Worm (Caenorhabditis elegans) whole organism, L1 larva: Measurements from ENCODE around the gene srg-2.

Experiments
- C04F5.9 ChIP-seq: sonication (generic microtip); optimal IDR thresholded peaks from 2 replicates; lab custom pipeline; 2016; ENCODE audit warnings: missing genetic modification characterization, missing compliant biosample characterization
- C34B4.2 ChIP-seq: sonication (generic microtip); optimal IDR thresholded peaks from 2 replicates; lab custom pipeline; 2017; ENCODE audit warnings: mild to moderate bottlenecking, missing genetic modification characterization, missing compliant biosample characterization
- F16B12.6 ChIP-seq: fragments of 150-350 bp; optimal IDR thresholded peaks from 2 replicates; lab custom pipeline; 2014; ENCODE audit warnings: missing biosample characterization, missing genetic modification characterization
- Y116A8C.19 ChIP-seq: sonication (generic microtip); optimal IDR thresholded peaks from 2 replicates; lab custom pipeline; 2016; ENCODE audit warnings: missing compliant biosample characterization, missing genetic modification characterization, borderline replicate concordance
- aha-1 ChIP-seq: fragments of 150-350 bp; optimal IDR thresholded peaks from 2 replicates; lab custom pipeline; 2014; ENCODE audit warnings: missing biosample characterization, missing genetic modification characterization
- alr-1 ChIP-seq: fragments of 200-800 bp; sonication (Bioruptor generic); optimal IDR thresholded peaks from 2 replicates; lab custom pipeline; 2018; ENCODE audit warnings: borderline replicate concordance, mild to moderate bottlenecking, missing genetic modification characterization, missing compliant biosample characterization
- ceh-82 ChIP-seq, 3 experiments: fragments of 150-350 bp in 1 of 3; sonication (generic microtip) in 2 of 3; optimal IDR thresholded peaks; 2 replicates each; lab custom pipeline; 2014 to 2017; ENCODE audit warnings: missing biosample characterization in 3 of 3, missing genetic modification characterization in 3 of 3
- ceh-88 ChIP-seq: fragments of 200-800 bp; sonication (Bioruptor generic); IDR thresholded peaks from 2 replicates; pipeline ENCODE4 v1.3.6; 2022; ENCODE audit warnings: missing genetic modification characterization, missing compliant biosample characterization
- dpl-1 ChIP-seq, 3 experiments: fragments of 150-350 bp in 2 of 3; sonication (generic microtip) in 1 of 3; optimal IDR thresholded peaks; 2 replicates each; lab custom pipeline; 2014 to 2017; ENCODE audit warnings: missing biosample characterization in 3 of 3, missing genetic modification characterization in 3 of 3, missing genetic modification reagents in 3 of 3
- efl-1 ChIP-seq, 4 experiments: fragments of 150-350 bp; optimal IDR thresholded peaks in 3 of 4; peaks in 1 of 4; 1 replicate in 1 of 4; 2 replicates in 3 of 4; lab custom pipeline; 2014; ENCODE audit warnings: missing biosample characterization in 2 of 4, missing genetic modification characterization in 2 of 4, missing genetic modification reagents in 2 of 4
- elt-3 ChIP-seq, 6 experiments: fragments of 150-350 bp in 1 of 6; sonication (generic microtip); optimal IDR thresholded peaks; 2 replicates each; lab custom pipeline; 2017 to 2018; ENCODE audit warnings: missing biosample characterization in 6 of 6, missing genetic modification characterization in 6 of 6, inconsistent platforms in 1 of 6
- fkh-10 ChIP-seq: sonication (generic microtip); optimal IDR thresholded peaks from 2 replicates; lab custom pipeline; 2017; ENCODE audit warnings: missing biosample characterization, missing genetic modification reagents, missing genetic modification characterization
- hlh-17 ChIP-seq: fragments of 200-800 bp; sonication (Bioruptor generic); optimal IDR thresholded peaks from 2 replicates; lab custom pipeline; 2018; ENCODE audit warnings: missing genetic modification characterization, mild to moderate bottlenecking, missing compliant biosample characterization, moderate library complexity, borderline replicate concordance
- hpl-2 ChIP-seq: fragments of 150-350 bp; optimal IDR thresholded peaks from 2 replicates; lab custom pipeline; 2014; ENCODE audit warnings: missing biosample characterization, missing genetic modification reagents, missing genetic modification characterization
- isw-1 ChIP-seq: fragments of 200-800 bp; sonication (Bioruptor generic); IDR thresholded peaks from 2 replicates; pipeline ENCODE4 v1.3.6; 2022; ENCODE audit warnings: missing genetic modification characterization, missing compliant biosample characterization
- jun-1 ChIP-seq: fragments of 150-350 bp; optimal IDR thresholded peaks from 2 replicates; lab custom pipeline; 2014; ENCODE audit warnings: missing biosample characterization, missing genetic modification reagents, missing genetic modification characterization
- lin-14 ChIP-seq: fragments of 200-800 bp; sonication (Bioruptor generic); optimal IDR thresholded peaks from 2 replicates; lab custom pipeline; 2018; ENCODE audit warnings: mild to moderate bottlenecking, missing genetic modification characterization, moderate library complexity, missing compliant biosample characterization
- lin-15B ChIP-seq: fragments of 150-350 bp; sonication (generic microtip); optimal IDR thresholded peaks from 3 replicates; lab custom pipeline; 2014; ENCODE audit warnings: missing biosample characterization, missing genetic modification characterization
- lin-35 ChIP-seq, 2 experiments: fragments of 150-350 bp; optimal IDR thresholded peaks; 2 replicates each; lab custom pipeline; 2014; ENCODE audit warnings: missing biosample characterization in 2 of 2, missing genetic modification characterization in 2 of 2, missing genetic modification reagents in 2 of 2
- lsy-2 ChIP-seq, 2 experiments: fragments of 150-350 bp; optimal IDR thresholded peaks; 2 replicates each; lab custom pipeline; 2014; ENCODE audit warnings: missing biosample characterization in 2 of 2, missing genetic modification characterization in 2 of 2
- mab-9 ChIP-seq: fragments of 200-800 bp; sonication (Bioruptor generic); IDR thresholded peaks from 2 replicates; pipeline ENCODE4 v1.3.6; 2022; ENCODE audit warnings: missing genetic modification reagents, missing genetic modification characterization, missing compliant biosample characterization
- mdl-1 ChIP-seq, 2 experiments: fragments of 150-350 bp; optimal IDR thresholded peaks; 2 replicates each; lab custom pipeline; 2014 to 2017; ENCODE audit warnings: missing biosample characterization in 2 of 2, missing genetic modification characterization in 2 of 2, inconsistent platforms in 1 of 2
- mef-2 ChIP-seq: fragments of 150-350 bp; optimal IDR thresholded peaks from 2 replicates; lab custom pipeline; 2014; ENCODE audit warnings: missing biosample characterization, missing genetic modification characterization
- mep-1 ChIP-seq: fragments of 150-350 bp; optimal IDR thresholded peaks from 2 replicates; lab custom pipeline; 2014; ENCODE audit warnings: missing biosample characterization, missing genetic modification characterization
- nhr-11 ChIP-seq: fragments of 150-350 bp; optimal IDR thresholded peaks from 2 replicates; lab custom pipeline; 2014; ENCODE audit warnings: missing biosample characterization, missing genetic modification characterization
- nhr-19 ChIP-seq: fragments of 200-800 bp; sonication (Bioruptor generic); conservative IDR thresholded peaks from 2 replicates; pipeline ENCODE4 v1.3.6; 2022; ENCODE audit warnings: missing genetic modification characterization, missing compliant biosample characterization
- nhr-237 ChIP-seq: fragments of 150-350 bp; optimal IDR thresholded peaks from 2 replicates; lab custom pipeline; 2014; ENCODE audit warnings: missing biosample characterization, missing genetic modification characterization
- nhr-71 ChIP-seq: sonication (generic microtip); optimal IDR thresholded peaks from 2 replicates; lab custom pipeline; 2016; ENCODE audit warnings: mild to moderate bottlenecking, missing genetic modification characterization, moderate library complexity, missing compliant biosample characterization
- nhr-84 ChIP-seq: sonication (generic microtip); optimal IDR thresholded peaks from 2 replicates; lab custom pipeline; 2017; ENCODE audit warnings: missing biosample characterization, missing genetic modification characterization
- nhr-85 ChIP-seq: sonication (generic microtip); peaks from one replicate; lab custom pipeline; 2016; ENCODE audit warnings: missing genetic modification characterization, inconsistent platforms, missing compliant biosample characterization
- nhr-90 ChIP-seq: sonication (generic microtip); optimal IDR thresholded peaks from 2 replicates; lab custom pipeline; 2016; ENCODE audit warnings: mild to moderate bottlenecking, missing genetic modification characterization, missing compliant biosample characterization; ENCODE audit not compliant: poor library complexity
- pax-3 ChIP-seq: fragments of 200-800 bp; sonication (Bioruptor generic); optimal IDR thresholded peaks from 2 replicates; lab custom pipeline; 2018; ENCODE audit warnings: mild to moderate bottlenecking, missing genetic modification characterization, moderate library complexity, missing compliant biosample characterization
- pqm-1 ChIP-seq: sonication (generic microtip); optimal IDR thresholded peaks from 3 replicates; lab custom pipeline; 2017; ENCODE audit warnings: missing biosample characterization, missing genetic modification characterization
- snpc-4 ChIP-seq: fragments of 150-350 bp; optimal IDR thresholded peaks from 2 replicates; lab custom pipeline; 2014; ENCODE audit warnings: missing biosample characterization, missing genetic modification characterization
- snu-23 ChIP-seq: sonication (generic microtip); optimal IDR thresholded peaks from 2 replicates; lab custom pipeline; 2016; ENCODE audit warnings: missing genetic modification characterization, missing compliant biosample characterization
- sptf-1 ChIP-seq: fragments of 150-350 bp; optimal IDR thresholded peaks from 2 replicates; lab custom pipeline; 2014; ENCODE audit warnings: missing biosample characterization, missing genetic modification characterization
- sup-37 ChIP-seq: fragments of 200-800 bp; sonication (Bioruptor generic); optimal IDR thresholded peaks from 2 replicates; lab custom pipeline; 2018; ENCODE audit warnings: mild to moderate bottlenecking, missing genetic modification characterization, missing compliant biosample characterization
- swsn-7 ChIP-seq: sonication (generic microtip); optimal IDR thresholded peaks from 2 replicates; lab custom pipeline; 2016; ENCODE audit warnings: missing genetic modification characterization, missing compliant biosample characterization
- unc-62 ChIP-seq: fragments of 150-350 bp; optimal IDR thresholded peaks from 2 replicates; lab custom pipeline; 2014; ENCODE audit warnings: missing biosample characterization, missing genetic modification reagents, missing genetic modification characterization
- unc-86 ChIP-seq: sonication (generic microtip); optimal IDR thresholded peaks from 2 replicates; lab custom pipeline; 2016; ENCODE audit warnings: missing genetic modification characterization, missing compliant biosample characterization
- unc-98 ChIP-seq: fragments of 200-800 bp; sonication (Bioruptor generic); IDR thresholded peaks from 2 replicates; pipeline ENCODE4 v1.3.6; 2022; ENCODE audit warnings: missing genetic modification characterization, missing compliant biosample characterization
- vab-15 ChIP-seq: sonication (generic microtip); optimal IDR thresholded peaks from 2 replicates; lab custom pipeline; 2017; ENCODE audit warnings: missing genotype, mild to moderate bottlenecking, missing genetic modification characterization, missing compliant biosample characterization
- xbp-1 ChIP-seq: sonication (generic microtip); optimal IDR thresholded peaks from 2 replicates; lab custom pipeline; 2016; ENCODE audit warnings: missing genetic modification characterization, missing compliant biosample characterization
- zip-4 ChIP-seq: fragments of 200-800 bp; sonication (Bioruptor generic); optimal IDR thresholded peaks from 2 replicates; lab custom pipeline; 2018; ENCODE audit warnings: mild to moderate bottlenecking, missing genetic modification characterization, moderate library complexity, missing compliant biosample characterization
- ztf-11 ChIP-seq, 2 experiments: sonication (generic microtip); optimal IDR thresholded peaks; 2 replicates each; lab custom pipeline; 2016 to 2017; ENCODE audit warnings: missing genetic modification characterization in 2 of 2, missing biosample characterization in 1 of 2, missing compliant biosample characterization in 1 of 2
- ztf-4 ChIP-seq: fragments of 150-350 bp; optimal IDR thresholded peaks from 2 replicates; lab custom pipeline; 2014; ENCODE audit warnings: missing biosample characterization, missing genetic modification characterization

The srg-2 gene

ce11 chrIII:6260115-6260514 is at the start of gene srg-2:
Gene srg-2, minus strand, starts transcription at chrIII:6260215.
- TF ChIP-seq mdl-1 (tag; optimal IDR thresholded peaks at IDR 0.05; lab: Kevin White, UChicago) (no peak), isw-1 (GFP tag; lab: Robert Waterston, UW) (no peak), mef-2 (no peak), nhr-237 (tag; lab: Kevin White, UChicago) (no peak), aha-1 (tag; lab: Kevin White, UChicago) (no peak), hlh-17 (GFP tag; lab: Kevin White, UChicago) (no peak), snu-23 (GFP tag; lab: Kevin White, UChicago) (no peak), lin-15B (tag; lab: Kevin White, UChicago) (no peak), ztf-4 (tag; lab: Kevin White, UChicago) (no peak)

- TF ChIP-seq xbp-1 (tag; lab: Kevin White, UChicago) (no peak), pqm-1 (no peak), alr-1 (no peak), ceh-82 (tag; optimal IDR thresholded peaks at IDR 0.05; lab: Kevin White, UChicago) (no peak), sup-37 (GFP tag; lab: Kevin White, UChicago) (no peak), C34B4.2 (no peak), swsn-7 (tag; lab: Kevin White, UChicago) (no peak), jun-1 (no peak), nhr-71 (no peak), nhr-237 (tag; lab: Kevin White, UChicago) (no peak), sptf-1 (tag; lab: Kevin White, UChicago) (no peak), snpc-4 (tag; lab: Kevin White, UChicago) (no peak), ztf-11 (tag; optimal IDR thresholded peaks at IDR 0.05; lab: Kevin White, UChicago) (no peak), nhr-19 (no peak), unc-62 (GFP tag; lab: Kevin White, UChicago) (no peak)
Observed at ce11 chrIII:6309066-6309465, 49.1 kb upstream of the srg-2 start, which contains the start of gene gar-2. Gene gar-2, plus strand, starts transcription at chrIII:6309366.

- peak; percentile 9 for TF ChIP-seq nhr-71
- TF ChIP-seq mab-9 (GFP tag; lab: Robert Waterston, UW) = no peak
- TF ChIP-seq zip-4 (GFP tag; lab: Kevin White, UChicago) = no peak
- TF ChIP-seq lin-14 (GFP tag; lab: Kevin White, UChicago) = peak; percentile 66
- TF ChIP-seq alr-1 = no peak
- TF ChIP-seq fkh-10 = peak; percentile 67
- peak in 1 of 2 experiments; percentile 27 for TF ChIP-seq lsy-2 (tag; optimal IDR thresholded peaks at IDR 0.05; lab: Kevin White, UChicago)
Observed at ce11 chrIII:6307832-6308231, 47.8 kb upstream of the srg-2 start.

DNA sequence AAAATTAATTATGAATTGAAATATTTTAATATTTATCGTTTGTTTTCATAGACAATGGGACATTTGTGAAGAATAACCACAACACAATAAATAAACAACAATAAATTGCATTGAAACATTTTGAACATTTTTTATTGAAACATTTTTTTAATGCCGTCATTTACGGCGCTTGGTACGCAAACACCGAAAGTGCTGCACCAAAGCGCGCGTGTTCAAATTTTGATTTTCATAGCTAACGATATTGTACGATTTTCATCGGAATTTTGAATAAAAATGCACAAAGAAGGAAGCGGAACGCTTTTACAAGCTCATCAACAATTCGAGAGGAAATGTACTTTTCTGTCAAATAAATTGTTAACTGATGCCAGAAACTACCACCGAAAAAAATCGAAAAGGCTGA is 43.8 kb upstream of the srg-2 start:
- peak; percentile 59 for TF ChIP-seq efl-1 (optimal IDR thresholded peaks at IDR 0.05; lab: Kevin White, UChicago)
- peak; percentile 79 to 95 for TF ChIP-seq efl-1 (GFP tag; optimal IDR thresholded peaks at IDR 0.05 in 1 of 2; lab: Kevin White, UChicago)
- TF ChIP-seq dpl-1 (GFP tag; optimal IDR thresholded peaks at IDR 0.05; lab: Kevin White, UChicago) = peak; percentile 7 to 68 (median 29)
- TF ChIP-seq unc-98 (GFP tag; lab: Robert Waterston, UW) = no peak
- no peak for TF ChIP-seq unc-86 (tag; lab: Kevin White, UChicago)
- peak; percentile 46 for TF ChIP-seq F16B12.6 (tag; lab: Kevin White, UChicago)
- no peak for TF ChIP-seq aha-1 (tag; lab: Kevin White, UChicago)
- TF ChIP-seq nhr-85 (tag; lab: Kevin White, UChicago) = no peak
- TF ChIP-seq fkh-10 = no peak
- no peak for TF ChIP-seq nhr-84 (tag; lab: Kevin White, UChicago)
- TF ChIP-seq lsy-2 (tag; optimal IDR thresholded peaks at IDR 0.05; lab: Kevin White, UChicago) = no peak
- TF ChIP-seq elt-3 (tag; optimal IDR thresholded peaks at IDR 0.05; lab: Kevin White, UChicago) = no peak
- no peak for TF ChIP-seq zip-4 (GFP tag; lab: Kevin White, UChicago)
- no peak for TF ChIP-seq lin-14 (GFP tag; lab: Kevin White, UChicago)
- no peak for TF ChIP-seq mep-1
- TF ChIP-seq mef-2 = no peak
- no peak for TF ChIP-seq sptf-1 (tag; lab: Kevin White, UChicago)
- TF ChIP-seq vab-15 = no peak
- TF ChIP-seq nhr-11 (tag; lab: Kevin White, UChicago) = no peak
- peak; percentile 27; the same call in 1 of the 2 replicates for TF ChIP-seq ceh-88 (GFP tag; lab: Robert Waterston, UW)
- TF ChIP-seq hpl-2 (GFP tag; lab: Kevin White, UChicago) = no peak
- peak; percentile 7 to 62 for TF ChIP-seq lin-35 (GFP tag; optimal IDR thresholded peaks at IDR 0.05; lab: Kevin White, UChicago)
- no peak for TF ChIP-seq pax-3 (tag; lab: Kevin White, UChicago)
- TF ChIP-seq C04F5.9 = no peak
- TF ChIP-seq pqm-1 = no peak
- TF ChIP-seq Y116A8C.19 (tag; lab: Kevin White, UChicago) = no peak
- no peak for TF ChIP-seq nhr-90
